Fruit fly (Drosophila melanogaster) Kc167 (cell line): ENCODE measurements around the gene CG14662.

Experiments used
- Sin3A ChIP-seq: fragments of >200 bp; optimal IDR thresholded peaks from 2 replicates; lab custom pipeline; 2018; ENCODE audit warnings: missing external identifiers
- h ChIP-seq: fragments of >200 bp; optimal IDR thresholded peaks from 3 replicates; lab custom pipeline; 2018; ENCODE audit warnings: missing external identifiers
- psq ChIP-seq: fragments of >200 bp; optimal IDR thresholded peaks from 2 replicates; lab custom pipeline; 2017; ENCODE audit warnings: missing external identifiers
- ttk ChIP-seq: sonication (Bioruptor generic); optimal IDR thresholded peaks from 2 replicates; lab custom pipeline; 2017; ENCODE audit warnings: missing external identifiers

DNA sequence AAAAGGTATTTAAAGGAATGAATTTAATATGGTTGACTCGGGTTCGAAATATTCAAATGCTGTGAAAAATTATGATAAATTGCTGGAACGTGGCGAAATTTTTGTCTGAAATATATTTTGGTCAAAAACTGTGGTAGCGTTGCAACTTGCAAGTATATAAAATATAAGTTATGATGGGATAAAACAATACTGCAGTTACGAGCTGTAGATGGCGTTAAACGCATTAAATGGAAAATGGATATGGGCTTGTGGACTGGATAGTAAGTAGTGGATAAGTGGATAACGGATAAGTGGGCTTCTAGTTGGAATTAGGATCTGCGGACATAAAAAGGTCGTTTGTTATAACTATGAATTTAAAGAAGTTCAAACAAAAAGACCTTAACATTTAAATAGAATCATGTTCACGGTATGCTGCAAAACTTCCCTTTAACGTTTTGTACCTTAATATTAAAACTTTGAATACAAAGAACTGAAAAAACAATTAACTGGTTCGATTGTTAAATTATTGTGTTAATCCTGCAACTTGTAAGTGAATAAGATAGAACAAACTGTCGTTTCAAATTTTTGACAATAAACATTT, 14.7 kb downstream of the CG14662 start:
- TF ChIP-seq h (no peak), psq (lab: Kevin White, UChicago) (no peak), Sin3A (lab: Kevin White, UChicago) (no peak), ttk (no peak)
